Fruit fly (Drosophila melanogaster) whole organism, wandering third instar larva: ENCODE data around the gene Pph13.

Source experiments
- Abd-B ChIP-seq: fragments of >200 bp; optimal IDR thresholded peaks from 2 replicates; lab custom pipeline; 2017; ENCODE audit warnings: missing biosample characterization, missing genetic modification characterization
- CG9705 ChIP-seq: fragments of 200-800 bp; sonication (Bioruptor generic); optimal IDR thresholded peaks from 2 replicates; lab custom pipeline; 2018; ENCODE audit warnings: missing biosample characterization, mild to moderate bottlenecking, missing genetic modification characterization
- CrebA ChIP-seq: fragments of 200-800 bp; sonication (Bioruptor generic); optimal IDR thresholded peaks from 2 replicates; lab custom pipeline; 2016; ENCODE audit warnings: missing biosample characterization, mild to moderate bottlenecking, missing genetic modification characterization, borderline replicate concordance
- Dfd ChIP-seq: fragments of >200 bp; optimal IDR thresholded peaks from 2 replicates; lab custom pipeline; 2017; ENCODE audit warnings: missing biosample characterization, missing genetic modification characterization
- Dif ChIP-seq: fragments of 200-275, 200-300 bp; sonication (Bioruptor generic); optimal IDR thresholded peaks from 2 replicates; lab custom pipeline; 2018; ENCODE audit warnings: missing biosample characterization, missing genetic modification characterization; ENCODE audit not compliant: partially characterized antibody
- GATAd ChIP-seq: sonication (Bioruptor generic); optimal IDR thresholded peaks from 2 replicates; lab custom pipeline; 2016; ENCODE audit warnings: missing biosample characterization, missing genetic modification characterization
- HLH106 ChIP-seq: fragments of 200-800 bp; optimal IDR thresholded peaks from 3 replicates; lab custom pipeline; 2019; ENCODE audit warnings: missing biosample characterization, mild to moderate bottlenecking, missing genetic modification characterization, moderate library complexity
- Hnf4 ChIP-seq: fragments of 200-800 bp; sonication (Bioruptor generic); optimal IDR thresholded peaks from 2 replicates; lab custom pipeline; 2016; ENCODE audit warnings: missing biosample characterization, mild to moderate bottlenecking, missing genetic modification characterization
- Hr78 ChIP-seq: fragments of >200 bp; optimal IDR thresholded peaks from 2 replicates; lab custom pipeline; 2017; ENCODE audit warnings: missing biosample characterization, missing genetic modification characterization
- Mio ChIP-seq: sonication (Bioruptor generic); optimal IDR thresholded peaks from 2 replicates; lab custom pipeline; 2016; ENCODE audit warnings: missing biosample characterization, missing genetic modification characterization
- Myc ChIP-seq: fragments of >200 bp; optimal IDR thresholded peaks from 2 replicates; lab custom pipeline; 2017
- N ChIP-seq: fragments of >200 bp; optimal IDR thresholded peaks from 2 replicates; lab custom pipeline; 2018; ENCODE audit warnings: missing biosample characterization, missing external identifiers, missing genetic modification characterization
- OdsH ChIP-seq: fragments of 200-800 bp; sonication (Bioruptor generic); optimal IDR thresholded peaks from 2 replicates; lab custom pipeline; 2016; ENCODE audit warnings: missing biosample characterization, mild to moderate bottlenecking, missing genetic modification characterization
- Sp1 ChIP-seq: fragments of 200-800 bp; sonication (Bioruptor generic); optimal IDR thresholded peaks from 3 replicates; lab custom pipeline; 2019; ENCODE audit warnings: missing biosample characterization, mild to moderate bottlenecking, missing genetic modification characterization, moderate library complexity
- Vsx2 ChIP-seq: fragments of 200-300, 225-300 bp; sonication (Bioruptor generic); optimal IDR thresholded peaks from 2 replicates; lab custom pipeline; 2018; ENCODE audit warnings: missing biosample characterization, missing genetic modification characterization; ENCODE audit not compliant: partially characterized antibody
- br ChIP-seq: fragments of 200-800 bp; sonication (Bioruptor generic); optimal IDR thresholded peaks from 2 replicates; lab custom pipeline; 2016; ENCODE audit warnings: missing biosample characterization, missing genetic modification characterization
- dl ChIP-seq, 2 experiments: fragments of 175-275, 200-275 bp in 1 of 2; fragments of 200-275 bp in 1 of 2; sonication (Bioruptor generic); optimal IDR thresholded peaks; lab custom pipeline; 2018; ENCODE audit warnings: mild to moderate bottlenecking in 2 of 2, missing biosample characterization in 2 of 2, missing genetic modification characterization in 2 of 2, moderate library complexity in 2 of 2; ENCODE audit not compliant: partially characterized antibody in 2 of 2, insufficient read depth in 1 of 2
- dmrt93B ChIP-seq: fragments of 200-800 bp; sonication (Bioruptor generic); optimal IDR thresholded peaks from 2 replicates; lab custom pipeline; 2018; ENCODE audit warnings: missing biosample characterization, mild to moderate bottlenecking, missing genetic modification characterization
- dsf ChIP-seq: sonication (Bioruptor generic); optimal IDR thresholded peaks from 2 replicates; lab custom pipeline; 2016; ENCODE audit warnings: missing biosample characterization, missing genetic modification characterization, borderline replicate concordance
- ey ChIP-seq: fragments of 200-800 bp; sonication (Bioruptor generic); optimal IDR thresholded peaks from 2 replicates; lab custom pipeline; 2016; ENCODE audit warnings: missing biosample characterization, missing genetic modification characterization
- foxo ChIP-seq, 2 experiments: fragments of 200-800 bp; sonication (Bioruptor generic); optimal IDR thresholded peaks; 2 replicates in 1 of 2; 3 replicates in 1 of 2; lab custom pipeline; 2016 to 2017; ENCODE audit warnings: missing biosample characterization in 2 of 2, missing genetic modification characterization in 2 of 2
- h ChIP-seq: fragments of 200-800 bp; sonication (Bioruptor generic); optimal IDR thresholded peaks from 3 replicates; lab custom pipeline; 2016; ENCODE audit warnings: missing biosample characterization, mild to moderate bottlenecking, missing genetic modification characterization
- jim ChIP-seq: fragments of 175-275, 200-325 bp; sonication (Bioruptor generic); optimal IDR thresholded peaks from 2 replicates; lab custom pipeline; 2016; ENCODE audit warnings: missing biosample characterization, mild to moderate bottlenecking, missing genetic modification characterization
- lola ChIP-seq: fragments of >200 bp; optimal IDR thresholded peaks from 2 replicates; lab custom pipeline; 2017; ENCODE audit warnings: missing biosample characterization, missing genetic modification characterization
- pan ChIP-seq: fragments of >200 bp; optimal IDR thresholded peaks from 2 replicates; lab custom pipeline; 2017
- rgr ChIP-seq: fragments of 200-800 bp; sonication (Bioruptor generic); optimal IDR thresholded peaks from 3 replicates; lab custom pipeline; 2016; ENCODE audit warnings: missing biosample characterization, mild to moderate bottlenecking, missing genetic modification characterization
- sage ChIP-seq: fragments of 200-800 bp; sonication (Bioruptor generic); optimal IDR thresholded peaks from 2 replicates; lab custom pipeline; 2016; ENCODE audit warnings: missing biosample characterization, mild to moderate bottlenecking, missing genetic modification characterization
- sv ChIP-seq: fragments of 200-800 bp; sonication (Bioruptor generic); optimal IDR thresholded peaks from 3 replicates; lab custom pipeline; 2016; ENCODE audit warnings: missing biosample characterization, missing genetic modification characterization
- tai ChIP-seq: sonication (Bioruptor generic); optimal IDR thresholded peaks from 2 replicates; lab custom pipeline; 2016; ENCODE audit warnings: missing biosample characterization, missing genetic modification characterization
- usp ChIP-seq: fragments of >200 bp; optimal IDR thresholded peaks from 2 replicates; lab custom pipeline; 2017; ENCODE audit warnings: missing biosample characterization, missing genetic modification characterization
- woc ChIP-seq: sonication (Bioruptor generic); optimal IDR thresholded peaks from 2 replicates; lab custom pipeline; 2016; ENCODE audit warnings: missing biosample characterization, mild to moderate bottlenecking, missing genetic modification characterization

Pph13 gene

DNA sequence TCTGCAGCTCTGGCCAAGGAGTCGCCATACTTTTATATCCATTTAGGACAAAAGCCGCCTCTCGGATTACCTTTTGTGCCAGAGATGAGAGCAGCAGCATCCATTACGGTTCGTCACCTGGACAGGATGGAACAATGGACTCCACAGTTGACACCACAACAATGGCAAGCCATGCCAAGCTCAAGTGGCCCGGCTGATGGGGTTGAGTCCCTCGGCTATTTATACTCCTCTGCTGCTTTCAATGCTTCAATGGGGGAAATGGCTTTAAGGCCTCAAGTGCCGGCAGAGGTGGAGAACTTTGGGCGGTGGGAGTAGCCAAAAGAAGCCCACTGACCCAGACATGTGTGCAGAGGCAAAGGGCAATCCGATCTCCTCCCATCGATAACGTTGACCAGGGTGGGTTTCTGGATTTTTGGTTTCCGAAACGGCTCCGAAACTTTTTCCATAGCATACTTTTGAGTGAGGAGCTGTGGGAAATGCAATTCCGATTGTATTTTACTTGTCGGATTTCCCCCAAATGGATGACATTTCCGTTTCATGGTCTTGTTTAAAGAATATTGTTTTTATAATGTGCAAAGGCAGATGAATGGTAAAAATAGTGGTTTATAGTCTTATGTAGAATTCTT lies 614 bp upstream of the Pph13 start, which contains the start of gene Ptth:
TSS of gene Ptth (minus strand) at position 338 of the 626 bp plus-strand sequence.
- peak; percentile 73 for TF ChIP-seq Myc
- no peak for TF ChIP-seq tai (GFP tag; lab: Kevin White, UChicago)

dm6 chr2L:585268-585667 lies 8.0 kb downstream of the Pph13 start:
- TF ChIP-seq Vsx2 (GFP tag; lab: Kevin White, UChicago) = peak; percentile 41
- no peak for TF ChIP-seq dmrt93B
- no peak for TF ChIP-seq GATAd (GFP tag; lab: Kevin White, UChicago)
- TF ChIP-seq Hnf4 = no peak
- TF ChIP-seq pan = no peak

dm6 chr2L:591511-591910 lies 14.2 kb downstream of the Pph13 start:
- no peak for TF ChIP-seq sv (GFP tag; lab: Kevin White, UChicago)
- no peak for TF ChIP-seq Mio (GFP tag; lab: Kevin White, UChicago)

dm6 chr2L:594048-594447 lies 16.8 kb downstream of the Pph13 start:
- TF ChIP-seq Sp1 (GFP tag; lab: Kevin White, UChicago) (no peak), Dfd (GFP tag; lab: Kevin White, UChicago) (peak; percentile 91), sage (GFP tag; lab: Kevin White, UChicago) (no peak), dl (GFP tag; optimal IDR thresholded peaks at IDR 0.05; lab: Kevin White, UChicago; ENCODE audit: insufficient read depth in 1 of 2, partially characterized antibody in 2 of 2) (no peak), CrebA (no peak), lola (GFP tag; lab: Kevin White, UChicago) (no peak), Vsx2 (GFP tag; lab: Kevin White, UChicago) (no peak)

dm6 chr2L:594635-595384 lies 17.5 kb downstream of the Pph13 start, which contains the start of gene Gsc:
Gene Gsc (minus strand): TSS chr2L:594685.
- TF ChIP-seq dl (GFP tag; optimal IDR thresholded peaks at IDR 0.05; lab: Kevin White, UChicago; ENCODE audit: insufficient read depth in 1 of 2, partially characterized antibody in 2 of 2) (peak; percentile 66 to 85), tai (GFP tag; lab: Kevin White, UChicago) (no peak), rgr (GFP tag; lab: Kevin White, UChicago) (no peak), dsf (no peak), CrebA (no peak), Dif (GFP tag; lab: Kevin White, UChicago) (peak; percentile 87), foxo (GFP tag; optimal IDR thresholded peaks at IDR 0.05; lab: Kevin White, UChicago) (no peak), woc (GFP tag; lab: Kevin White, UChicago) (no peak)

dm6 chr2L:597771-598170 lies 20.5 kb downstream of the Pph13 start:
- TF ChIP-seq rgr (GFP tag; lab: Kevin White, UChicago) (no peak), Hnf4 (no peak), jim (GFP tag; lab: Kevin White, UChicago) (peak; percentile 12)

- TF ChIP-seq lola (GFP tag; lab: Kevin White, UChicago) (no peak), sv (GFP tag; lab: Kevin White, UChicago) (no peak), Dfd (GFP tag; lab: Kevin White, UChicago) (no peak), CG9705 (GFP tag; lab: Kevin White, UChicago) (no peak), pan (no peak), GATAd (GFP tag; lab: Kevin White, UChicago) (no peak)
Observed at dm6 chr2L:601848-602247, 24.6 kb downstream of the Pph13 start.

DNA sequence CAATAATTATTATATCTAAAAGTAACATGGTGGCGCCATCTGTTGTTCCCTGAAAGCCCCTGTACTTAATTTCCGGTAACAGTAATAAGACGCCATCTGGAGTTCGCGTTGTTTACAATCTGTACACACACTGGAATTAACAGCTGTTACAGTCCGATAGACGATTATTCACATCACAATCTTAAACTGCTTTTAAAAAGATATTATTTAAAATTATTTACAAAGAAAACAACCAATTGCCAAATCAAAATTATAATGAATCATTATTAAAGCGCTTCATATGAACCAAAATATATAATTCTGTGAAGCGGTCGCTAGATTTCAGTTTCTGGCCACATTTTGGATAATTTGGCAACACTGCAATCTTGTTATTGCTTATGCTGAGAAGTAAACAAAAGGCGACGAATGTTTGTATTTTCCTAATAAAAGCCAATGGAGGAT lies 25.2 kb downstream of the Pph13 start, which contains the start of gene CG13689:
TSS of gene CG13689 (plus strand) at position 375 of the 441 bp plus-strand sequence.
- peak; percentile 53 for TF ChIP-seq rgr (GFP tag; lab: Kevin White, UChicago)
- TF ChIP-seq sv (GFP tag; lab: Kevin White, UChicago) = peak; percentile 42
- TF ChIP-seq Vsx2 (GFP tag; lab: Kevin White, UChicago) = no peak
- no peak for TF ChIP-seq CrebA
- TF ChIP-seq br = peak; percentile 6
- no peak for TF ChIP-seq Dfd (GFP tag; lab: Kevin White, UChicago)
- no peak for TF ChIP-seq Hr78 (GFP tag; lab: Kevin White, UChicago)
- TF ChIP-seq HLH106 (tag; lab: Kevin White, UChicago) = peak; percentile 54
- no peak for TF ChIP-seq usp (GFP tag; lab: Kevin White, UChicago)
- TF ChIP-seq N (GFP tag; lab: Kevin White, UChicago) = no peak
- peak; percentile 51 for TF ChIP-seq OdsH
- peak; percentile 68 for TF ChIP-seq Hnf4
- peak; percentile 33 for TF ChIP-seq h (GFP tag; lab: Kevin White, UChicago)
- peak; percentile 25 for TF ChIP-seq dmrt93B
- no peak for TF ChIP-seq Sp1 (GFP tag; lab: Kevin White, UChicago)
- TF ChIP-seq CG9705 (GFP tag; lab: Kevin White, UChicago) = peak; percentile 17
- TF ChIP-seq GATAd (GFP tag; lab: Kevin White, UChicago) = peak; percentile 27
- no peak for TF ChIP-seq Myc
- peak; percentile 12 for TF ChIP-seq ey
- no peak for TF ChIP-seq lola (GFP tag; lab: Kevin White, UChicago)
- no peak for TF ChIP-seq Abd-B
